Worm (Caenorhabditis elegans): ENCODE measurements around the gene ZK622.4.

Gene ZK622.4

DNA sequence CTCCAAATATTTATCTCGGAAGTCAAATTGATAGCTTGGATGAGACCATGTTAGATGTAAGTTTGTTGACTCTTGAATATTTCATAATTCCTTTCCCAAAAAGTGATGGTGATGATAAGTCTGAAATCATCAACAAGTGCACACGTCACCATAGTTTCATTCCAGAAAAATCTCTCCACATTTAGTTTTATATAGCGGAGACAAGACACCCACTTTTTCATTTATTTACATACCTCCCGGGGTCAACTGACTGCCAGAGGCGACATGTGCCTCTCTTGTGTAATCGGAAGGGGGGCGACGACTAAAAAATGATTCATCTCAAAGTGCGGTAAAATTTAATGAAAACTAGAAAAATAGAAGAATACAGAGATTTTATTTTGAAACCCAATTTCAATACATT lies 45.8 kb downstream of the ZK622.4 start (continued):
- TF ChIP-seq nhr-71 (tag; optimal IDR thresholded peaks at IDR 0.05): peak; percentile 65
- TF ChIP-seq unc-130 (tag; optimal IDR thresholded peaks at IDR 0.05): peak; percentile 1
- TF ChIP-seq nhr-77 (tag; optimal IDR thresholded peaks at IDR 0.05): peak; percentile 18
- TF ChIP-seq nhr-47 (tag; optimal IDR thresholded peaks at IDR 0.05): peak; percentile 32
- TF ChIP-seq rnt-1 (tag; optimal IDR thresholded peaks at IDR 0.05): peak; percentile 19
- TF ChIP-seq fkh-8 (tag; optimal IDR thresholded peaks at IDR 0.05): peak; percentile 48
- TF ChIP-seq pag-3 (tag; optimal IDR thresholded peaks at IDR 0.05; ENCODE audit: borderline replicate concordance, insufficient read depth): no peak
- peak in 1 of 3 experiments; percentile 15 for TF ChIP-seq dpl-1 (GFP tag; optimal IDR thresholded peaks at IDR 0.05)
- TF ChIP-seq nhr-28 (tag; optimal IDR thresholded peaks at IDR 0.05): no peak
- no peak for TF ChIP-seq unc-86 (tag; optimal IDR thresholded peaks at IDR 0.05)
- no peak for TF ChIP-seq F16B12.6 (tag; optimal IDR thresholded peaks at IDR 0.05)
- peak in 1 of 2 experiments; percentile 51 for TF ChIP-seq lsy-2 (tag; optimal IDR thresholded peaks at IDR 0.05)
- peak; percentile 28 for TF ChIP-seq swsn-7 (tag; optimal IDR thresholded peaks at IDR 0.05)

DNA sequence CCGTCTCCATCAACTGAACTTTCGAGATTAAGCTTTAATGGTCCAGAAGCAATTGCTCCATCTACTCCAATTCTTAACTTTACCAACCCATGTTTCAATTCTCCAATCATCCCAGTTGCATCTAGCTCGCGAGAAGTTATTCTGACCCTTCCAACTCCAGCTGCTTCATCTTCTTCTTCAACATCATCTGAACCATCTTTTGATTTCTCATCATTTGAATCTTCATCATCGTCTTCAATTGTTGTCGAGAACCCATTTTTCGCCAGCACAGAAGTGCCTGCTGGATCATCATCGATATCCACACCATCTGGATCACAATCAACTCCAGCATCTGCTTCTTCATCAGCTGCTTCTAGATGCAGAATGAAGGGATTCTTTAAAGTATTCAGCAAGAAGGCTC lies 47.0 kb downstream of the ZK622.4 start:
- TF ChIP-seq elt-2 (tag; optimal IDR thresholded peaks at IDR 0.05) (no peak), isw-1 (GFP tag; IDR thresholded peaks at IDR 0.05) (no peak), efl-3 (GFP tag; optimal IDR thresholded peaks at IDR 0.05) (no peak), nhr-28 (tag; optimal IDR thresholded peaks at IDR 0.05) (no peak), pax-3 (tag; optimal IDR thresholded peaks at IDR 0.05) (no peak), ceh-8 (GFP tag; optimal IDR thresholded peaks at IDR 0.05) (no peak), hpl-2 (GFP tag; optimal IDR thresholded peaks at IDR 0.05) (no peak), ama-1 (optimal IDR thresholded peaks at IDR 0.05) (peak; percentile 25), ceh-82 (tag; optimal IDR thresholded peaks at IDR 0.05) (peak in 1 of 3 experiments; percentile 4), unc-98 (GFP tag; IDR thresholded peaks at IDR 0.05) (no peak), vab-15 (tag; optimal IDR thresholded peaks at IDR 0.05) (no peak)

DNA sequence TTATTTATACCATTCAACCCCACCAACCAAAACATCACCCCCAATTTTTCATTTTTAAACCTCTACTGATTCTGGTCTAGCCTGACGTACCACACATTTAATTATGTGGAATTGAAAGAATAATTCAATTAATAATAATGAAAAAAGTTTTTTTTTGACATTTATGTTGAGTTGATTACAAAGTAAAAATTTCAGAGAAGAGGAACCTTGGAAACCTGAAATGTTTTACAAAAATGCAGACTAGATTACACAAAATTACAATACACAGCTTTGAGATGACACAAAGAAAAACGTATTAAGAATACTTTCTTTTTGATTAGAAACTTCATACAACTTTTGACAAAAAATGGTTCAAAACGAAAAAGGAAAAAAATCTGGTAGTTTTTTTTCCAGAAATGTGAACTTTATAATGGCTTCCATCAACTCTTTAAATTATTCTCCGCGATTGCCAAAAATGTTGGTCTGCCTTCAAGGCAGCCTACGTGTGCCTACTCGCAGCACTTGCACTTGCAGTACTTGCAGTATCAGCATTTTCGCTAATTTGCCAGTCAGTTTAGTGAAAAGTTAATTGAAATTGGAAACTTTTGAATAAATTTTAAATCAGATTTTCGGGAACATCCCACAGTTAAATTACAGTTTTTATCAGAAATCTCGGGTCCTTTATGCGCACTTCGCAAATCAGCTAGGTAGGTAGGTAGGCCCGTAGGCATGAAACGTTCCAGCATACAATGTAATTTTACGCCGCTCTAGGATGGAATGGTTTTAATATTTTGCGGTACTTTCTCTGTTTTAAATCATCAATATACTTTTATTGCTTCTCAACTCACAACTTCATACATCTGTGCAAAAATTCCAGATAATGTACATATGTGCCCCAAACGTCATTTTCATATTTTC lies 48.4 kb downstream of the ZK622.4 start:
- TF ChIP-seq ceh-82 (tag; optimal IDR thresholded peaks at IDR 0.05) (no peak), nhr-11 (tag; optimal IDR thresholded peaks at IDR 0.05) (peak; percentile 15), Y116A8C.19 (tag; optimal IDR thresholded peaks at IDR 0.05; ENCODE audit: borderline replicate concordance) (no peak), nhr-12 (tag; optimal IDR thresholded peaks at IDR 0.05) (no peak), egl-13 (tag; optimal IDR thresholded peaks at IDR 0.05) (no peak), aha-1 (tag; optimal IDR thresholded peaks at IDR 0.05) (no peak), nhr-47 (tag; optimal IDR thresholded peaks at IDR 0.05) (peak; percentile 3), nhr-84 (tag; optimal IDR thresholded peaks at IDR 0.05) (no peak), pax-3 (tag; optimal IDR thresholded peaks at IDR 0.05) (no peak), lsy-2 (tag; optimal IDR thresholded peaks at IDR 0.05) (peak in 1 of 2 experiments; percentile 36), lin-35 (GFP tag; optimal IDR thresholded peaks at IDR 0.05) (no peak), lin-15B (tag; optimal IDR thresholded peaks at IDR 0.05) (no peak), ceh-88 (GFP tag; IDR thresholded peaks at IDR 0.05) (peak; percentile 25; the same call in 1 of the 2 replicates), ceh-90 (tag; optimal IDR thresholded peaks at IDR 0.05) (no peak), alr-1 (tag; optimal IDR thresholded peaks at IDR 0.05; ENCODE audit: borderline replicate concordance) (no peak), fkh-8 (tag; optimal IDR thresholded peaks at IDR 0.05) (peak; percentile 62), aly-2 (tag; optimal IDR thresholded peaks at IDR 0.05) (peak; percentile 76), sox-4 (tag; optimal IDR thresholded peaks at IDR 0.05) (no peak), elt-3 (tag; optimal IDR thresholded peaks at IDR 0.05) (no peak), ama-1 (optimal IDR thresholded peaks at IDR 0.05) (peak; percentile 44), fos-1 (tag; optimal IDR thresholded peaks at IDR 0.05) (peak; percentile 10), snu-23 (GFP tag; optimal IDR thresholded peaks at IDR 0.05) (no peak), nhr-71 (tag; optimal IDR thresholded peaks at IDR 0.05) (no peak), nhr-76 (tag; optimal IDR thresholded peaks at IDR 0.05) (no peak), ets-5 (GFP tag; IDR thresholded peaks at IDR 0.05) (no peak), ztf-4 (tag; optimal IDR thresholded peaks at IDR 0.05) (no peak)

All from whole organism, L1 larva.